Fruit fly (Drosophila melanogaster) whole organism, prepupa: ENCODE results near the gene slou.
A peak's percentile ranks its signal among the peaks of the same experiment; 100 is the strongest.

Source experiments
- Blimp-1 ChIP-seq: fragments of 200-800 bp; sonication (Bioruptor generic); optimal IDR thresholded peaks from 3 replicates; lab custom pipeline; 2017; ENCODE audit warnings: missing biosample characterization, missing genetic modification characterization, mild to moderate bottlenecking, moderate library complexity, missing genetic modification reagents
- CG10669 ChIP-seq: fragments of 200-800 bp; sonication (Bioruptor generic); optimal IDR thresholded peaks from 3 replicates; lab custom pipeline; 2018; ENCODE audit warnings: missing biosample characterization, mild to moderate bottlenecking, missing genetic modification characterization, moderate library complexity
- CG11294 ChIP-seq: fragments of 200-800 bp; sonication (Bioruptor generic); IDR thresholded peaks from 2 replicates; pipeline ENCODE4 v1.3.6; 2022; ENCODE audit warnings: missing biosample characterization, missing genetic modification characterization
- CG11762 ChIP-seq: fragments of 200-800 bp; sonication (Bioruptor generic); optimal IDR thresholded peaks from 3 replicates; lab custom pipeline; 2016; ENCODE audit warnings: missing biosample characterization, missing genetic modification characterization; ENCODE audit not compliant: insufficient read depth
- CG15336 ChIP-seq: fragments of 200-800 bp; sonication (Bioruptor generic); IDR thresholded peaks from 2 replicates; pipeline ENCODE4 v1.3.6; 2022; ENCODE audit warnings: missing biosample characterization, missing genetic modification characterization
- CG1621 ChIP-seq: fragments of 200-800 bp; sonication (Bioruptor generic); optimal IDR thresholded peaks from 3 replicates; lab custom pipeline; 2018; ENCODE audit warnings: missing biosample characterization, mild to moderate bottlenecking, missing genetic modification characterization
- CG16779 ChIP-seq: fragments of 200-800 bp; sonication (Bioruptor generic); optimal IDR thresholded peaks from 3 replicates; lab custom pipeline; 2017; ENCODE audit warnings: missing biosample characterization, mild to moderate bottlenecking, missing genetic modification characterization
- CG31627 ChIP-seq: fragments of 200-800 bp; sonication (Bioruptor generic); optimal IDR thresholded peaks from 3 replicates; lab custom pipeline; 2016; ENCODE audit warnings: missing biosample characterization, missing genetic modification characterization
- CG32006 ChIP-seq: fragments of 200-800 bp; sonication (Bioruptor generic); optimal IDR thresholded peaks from 3 replicates; lab custom pipeline; 2017; ENCODE audit warnings: missing biosample characterization, mild to moderate bottlenecking, missing genetic modification characterization
- CG34406 ChIP-seq: fragments of 200-800 bp; sonication (Bioruptor generic); optimal IDR thresholded peaks from 3 replicates; lab custom pipeline; 2016; ENCODE audit warnings: missing biosample characterization, missing genetic modification characterization
- CG4318 ChIP-seq: fragments of 200-800 bp; sonication (Bioruptor generic); optimal IDR thresholded peaks from 3 replicates; lab custom pipeline; 2017; ENCODE audit warnings: missing biosample characterization, mild to moderate bottlenecking, missing genetic modification characterization
- CG6163 ChIP-seq: fragments of 200-800 bp; sonication (Bioruptor generic); IDR thresholded peaks from 3 replicates; pipeline ENCODE4 v1.3.6; 2022; ENCODE audit warnings: missing biosample characterization, missing genetic modification characterization
- CG6276 ChIP-seq: fragments of 200-800 bp; sonication (Bioruptor generic); optimal IDR thresholded peaks from 2 replicates; lab custom pipeline; 2017; ENCODE audit warnings: missing biosample characterization, mild to moderate bottlenecking, missing genetic modification characterization
- CG6792 ChIP-seq: fragments of 200-800 bp; sonication (Bioruptor generic); optimal IDR thresholded peaks from 3 replicates; lab custom pipeline; 2016; ENCODE audit warnings: missing biosample characterization, missing genetic modification characterization
- CG7368 ChIP-seq: fragments of 200-800 bp; sonication (Bioruptor generic); optimal IDR thresholded peaks from 3 replicates; lab custom pipeline; 2016; ENCODE audit warnings: missing biosample characterization, missing genetic modification characterization
- CG8319 ChIP-seq: fragments of 200-800 bp; sonication (Bioruptor generic); optimal IDR thresholded peaks from 3 replicates; lab custom pipeline; 2016; ENCODE audit warnings: missing biosample characterization, missing genetic modification characterization
- CG8632 ChIP-seq: fragments of 200-800 bp; sonication (Bioruptor generic); optimal IDR thresholded peaks from 3 replicates; lab custom pipeline; 2016; ENCODE audit warnings: missing biosample characterization, missing genetic modification characterization
- CG9139 ChIP-seq: fragments of 200-800 bp; sonication (Bioruptor generic); optimal IDR thresholded peaks from 3 replicates; lab custom pipeline; 2017; ENCODE audit warnings: missing biosample characterization, mild to moderate bottlenecking, missing genetic modification characterization
- Eip75B ChIP-seq: fragments of 200-800 bp; sonication (Bioruptor generic); optimal IDR thresholded peaks from 3 replicates; lab custom pipeline; 2016; ENCODE audit warnings: missing biosample characterization, missing genetic modification characterization
- Eip78C ChIP-seq: fragments of 200-800 bp; sonication (Bioruptor generic); peaks from one replicate; lab custom pipeline; 2016; ENCODE audit warnings: missing biosample characterization, missing genetic modification characterization
- Eip93F ChIP-seq: fragments of 200-800 bp; sonication (Bioruptor generic); optimal IDR thresholded peaks from 2 replicates; lab custom pipeline; 2016; ENCODE audit warnings: missing biosample characterization, mild to moderate bottlenecking, missing genetic modification characterization
- Ets21C ChIP-seq: fragments of 200-800 bp; sonication (Bioruptor generic); optimal IDR thresholded peaks from 3 replicates; lab custom pipeline; 2016; ENCODE audit warnings: missing biosample characterization, missing genetic modification characterization
- Gug ChIP-seq: fragments of 200-800 bp; sonication (Bioruptor generic); IDR thresholded peaks from 2 replicates; pipeline ENCODE4 v1.3.6; 2022; ENCODE audit warnings: missing biosample characterization, missing genetic modification characterization
- Hr39 ChIP-seq: fragments of 200-800 bp; sonication (Bioruptor generic); optimal IDR thresholded peaks from 2 replicates; lab custom pipeline; 2016; ENCODE audit warnings: missing biosample characterization, missing genetic modification characterization
- Hr4 ChIP-seq: fragments of 200-800 bp; sonication (Bioruptor generic); optimal IDR thresholded peaks from 3 replicates; lab custom pipeline; 2016; ENCODE audit warnings: missing biosample characterization, missing genetic modification characterization
- Lpt ChIP-seq: fragments of 200-800 bp; sonication (Bioruptor generic); optimal IDR thresholded peaks from 3 replicates; lab custom pipeline; 2016; ENCODE audit warnings: missing biosample characterization, missing genetic modification characterization
- Met ChIP-seq: fragments of 200-800 bp; sonication (Bioruptor generic); optimal IDR thresholded peaks from 3 replicates; lab custom pipeline; 2016; ENCODE audit warnings: missing biosample characterization, missing genetic modification characterization
- Smox ChIP-seq: fragments of 200-800 bp; sonication (Bioruptor generic); optimal IDR thresholded peaks from 3 replicates; lab custom pipeline; 2016; ENCODE audit warnings: missing biosample characterization, missing genetic modification characterization
- Sox14 ChIP-seq: fragments of 200-800 bp; sonication (Bioruptor generic); optimal IDR thresholded peaks from 3 replicates; lab custom pipeline; 2016; ENCODE audit warnings: missing biosample characterization, missing genetic modification characterization
- Sox15 ChIP-seq: fragments of 200-800 bp; sonication (Bioruptor generic); optimal IDR thresholded peaks from 3 replicates; lab custom pipeline; 2016; ENCODE audit warnings: missing biosample characterization, missing genetic modification characterization
- achi ChIP-seq: fragments of 200-800 bp; sonication (Bioruptor generic); optimal IDR thresholded peaks from 3 replicates; lab custom pipeline; 2016; ENCODE audit warnings: missing biosample characterization, missing genetic modification characterization
- cyc ChIP-seq: fragments of 200-800 bp; sonication (Bioruptor generic); optimal IDR thresholded peaks from 3 replicates; lab custom pipeline; 2016; ENCODE audit warnings: missing biosample characterization, missing genetic modification characterization
- dac ChIP-seq: fragments of 200-800 bp; sonication (Bioruptor generic); optimal IDR thresholded peaks from 2 replicates; lab custom pipeline; 2017; ENCODE audit warnings: missing biosample characterization, mild to moderate bottlenecking, missing genetic modification characterization
- dsx ChIP-seq: fragments of 200-800 bp; optimal IDR thresholded peaks from 3 replicates; lab custom pipeline; 2019; ENCODE audit warnings: missing biosample characterization, mild to moderate bottlenecking, missing genetic modification characterization, moderate library complexity; ENCODE audit not compliant: poor library complexity, severe bottlenecking
- eg ChIP-seq: fragments of 200-800 bp; sonication (Bioruptor generic); IDR thresholded peaks from 3 replicates; pipeline ENCODE4 v1.3.6; 2022; ENCODE audit warnings: missing biosample characterization, missing genetic modification characterization
- esn ChIP-seq: fragments of 200-800 bp; sonication (Bioruptor generic); optimal IDR thresholded peaks from 2 replicates; lab custom pipeline; 2016; ENCODE audit warnings: missing biosample characterization, mild to moderate bottlenecking, missing genetic modification characterization, moderate library complexity
- fd85E ChIP-seq: fragments of 200-800 bp; sonication (Bioruptor generic); optimal IDR thresholded peaks from 3 replicates; lab custom pipeline; 2016; ENCODE audit warnings: missing biosample characterization, missing genetic modification characterization
- lz ChIP-seq: fragments of 200-800 bp; sonication (Bioruptor generic); optimal IDR thresholded peaks from 3 replicates; lab custom pipeline; 2016; ENCODE audit warnings: missing biosample characterization, missing genetic modification characterization
- net ChIP-seq: fragments of 200-800 bp; sonication (Bioruptor generic); optimal IDR thresholded peaks from 3 replicates; lab custom pipeline; 2016; ENCODE audit warnings: missing biosample characterization, missing genetic modification characterization
- pdm3 ChIP-seq: fragments of 200-800 bp; sonication (Bioruptor generic); optimal IDR thresholded peaks from 3 replicates; lab custom pipeline; 2016; ENCODE audit warnings: missing biosample characterization, missing genetic modification characterization
- salr ChIP-seq, 2 experiments: fragments of 200-800 bp; sonication (Bioruptor generic); optimal IDR thresholded peaks; 3 replicates each; lab custom pipeline; 2016 to 2018; ENCODE audit warnings: missing biosample characterization in 2 of 2, missing genetic modification characterization in 2 of 2, mild to moderate bottlenecking in 1 of 2
- spab ChIP-seq: fragments of 200-800 bp; sonication (Bioruptor generic); optimal IDR thresholded peaks from 2 replicates; lab custom pipeline; 2017; ENCODE audit warnings: missing biosample characterization, mild to moderate bottlenecking, missing genetic modification characterization, missing genetic modification reagents
- ss ChIP-seq, 2 experiments: fragments of 200-800 bp; sonication (Bioruptor generic); optimal IDR thresholded peaks; 2 replicates in 1 of 2; 3 replicates in 1 of 2; lab custom pipeline; 2017 to 2018; ENCODE audit warnings: mild to moderate bottlenecking in 2 of 2, missing biosample characterization in 2 of 2, missing genetic modification characterization in 2 of 2, moderate library complexity in 1 of 2
- svp ChIP-seq: fragments of 200-800 bp; sonication (Bioruptor generic); peaks from one replicate; lab custom pipeline; 2016; ENCODE audit warnings: missing biosample characterization, missing genetic modification characterization
- topi ChIP-seq: fragments of 200-800 bp; sonication (Bioruptor generic); optimal IDR thresholded peaks from 3 replicates; lab custom pipeline; 2016; ENCODE audit warnings: missing biosample characterization, missing genetic modification characterization
- vri ChIP-seq: fragments of 200-800 bp; sonication (Bioruptor generic); optimal IDR thresholded peaks from 3 replicates; lab custom pipeline; 2016; ENCODE audit warnings: missing biosample characterization, mild to moderate bottlenecking, missing genetic modification characterization

The slou gene

dm6 chr3R:21599642-21600041 lies 42.7 kb upstream of the slou start (continued):
- TF ChIP-seq CG16779 (tag; lab: Kevin White, UChicago) (peak; percentile 39), CG15336 (GFP tag; lab: Robert Waterston, UW) (peak; percentile 24; the same call in 1 of the 2 replicates), CG11762 (GFP tag; lab: Kevin White, UChicago) (peak; percentile 23), ss (GFP tag; optimal IDR thresholded peaks at IDR 0.05; lab: Kevin White, UChicago) (peak; percentile 86 to 87), dsx (GFP tag; lab: Kevin White, UChicago) (peak; percentile 74), dac (GFP tag; lab: Kevin White, UChicago) (no peak), svp (GFP tag; lab: Kevin White, UChicago) (peak; percentile 78), Hr4 (GFP tag; lab: Kevin White, UChicago) (no peak), Eip75B (peak; percentile 4), CG4318 (GFP tag; lab: Kevin White, UChicago) (no peak), CG1621 (tag; lab: Kevin White, UChicago) (peak; percentile 83)

dm6 chr3R:21598605-21599004 lies 41.6 kb upstream of the slou start:
- TF ChIP-seq vri (GFP tag; lab: Kevin White, UChicago) (no peak), CG32006 (no peak), dsx (GFP tag; lab: Kevin White, UChicago) (no peak), cyc (no peak), pdm3 (GFP tag; lab: Kevin White, UChicago) (no peak), CG6792 (GFP tag; lab: Kevin White, UChicago) (no peak), CG9139 (GFP tag; lab: Kevin White, UChicago) (no peak), salr (GFP tag; optimal IDR thresholded peaks at IDR 0.05; lab: Kevin White, UChicago) (no peak), CG15336 (GFP tag; lab: Robert Waterston, UW) (no peak), Met (GFP tag; lab: Kevin White, UChicago) (no peak), topi (GFP tag; lab: Kevin White, UChicago) (no peak), CG6163 (GFP tag; lab: Robert Waterston, UW) (no peak), CG8319 (GFP tag; lab: Kevin White, UChicago) (no peak), CG16779 (tag; lab: Kevin White, UChicago) (no peak), Smox (GFP tag; lab: Kevin White, UChicago) (no peak), CG31627 (no peak), svp (GFP tag; lab: Kevin White, UChicago) (peak; percentile 44), Ets21C (GFP tag; lab: Kevin White, UChicago) (no peak), achi (no peak), Eip78C (peak; percentile 9), ss (GFP tag; optimal IDR thresholded peaks at IDR 0.05; lab: Kevin White, UChicago) (no peak), Eip75B (no peak), net (no peak), lz (GFP tag; lab: Kevin White, UChicago) (no peak), CG11294 (GFP tag; lab: Robert Waterston, UW) (no peak), CG10669 (GFP tag; lab: Kevin White, UChicago) (no peak), Hr39 (GFP tag; lab: Kevin White, UChicago) (no peak), CG6276 (GFP tag; lab: Kevin White, UChicago) (peak; percentile 2), Eip93F (GFP tag; lab: Kevin White, UChicago) (no peak), Blimp-1 (no peak), esn (GFP tag; lab: Kevin White, UChicago) (no peak), eg (GFP tag; lab: Robert Waterston, UW) (0 out of 3 replicates have a peak, but pooled peaks have one; percentile 25)

dm6 chr3R:21597877-21598276 lies 40.9 kb upstream of the slou start:
- no peak for TF ChIP-seq Ets21C (GFP tag; lab: Kevin White, UChicago)
- peak; percentile 71 for TF ChIP-seq Gug
- peak; percentile 42 for TF ChIP-seq Sox14
- TF ChIP-seq vri (GFP tag; lab: Kevin White, UChicago) = no peak
- peak; percentile 38 for TF ChIP-seq CG1621 (tag; lab: Kevin White, UChicago)
- TF ChIP-seq ss (GFP tag; optimal IDR thresholded peaks at IDR 0.05; lab: Kevin White, UChicago) = peak; percentile 3 to 37
- TF ChIP-seq Met (GFP tag; lab: Kevin White, UChicago) = peak; percentile 28
- TF ChIP-seq Hr39 (GFP tag; lab: Kevin White, UChicago) = peak; percentile 42
- TF ChIP-seq fd85E (GFP tag; lab: Kevin White, UChicago) = no peak
- peak; percentile 43 for TF ChIP-seq topi (GFP tag; lab: Kevin White, UChicago)
- TF ChIP-seq CG7368 = no peak
- TF ChIP-seq CG32006 = peak; percentile 78
- no peak for TF ChIP-seq CG9139 (GFP tag; lab: Kevin White, UChicago)
- peak; percentile 33 for TF ChIP-seq esn (GFP tag; lab: Kevin White, UChicago)
- no peak for TF ChIP-seq CG8319 (GFP tag; lab: Kevin White, UChicago)
- no peak for TF ChIP-seq Lpt (GFP tag; lab: Kevin White, UChicago)
- peak; percentile 9 for TF ChIP-seq CG16779 (tag; lab: Kevin White, UChicago)
- TF ChIP-seq Eip93F (GFP tag; lab: Kevin White, UChicago) = no peak
- TF ChIP-seq CG8632 = peak; percentile 19
- no peak for TF ChIP-seq Sox15 (GFP tag; lab: Kevin White, UChicago)
- peak; percentile 56 for TF ChIP-seq spab (GFP tag; lab: Kevin White, UChicago)
- peak; percentile 34 for TF ChIP-seq Eip75B
- TF ChIP-seq CG34406 (GFP tag; lab: Kevin White, UChicago) = no peak
- peak; percentile 4 for TF ChIP-seq CG31627
- TF ChIP-seq CG6792 (GFP tag; lab: Kevin White, UChicago) = peak; percentile 18
